Worm (Caenorhabditis elegans): ENCODE data around the gene fbxb-111.

The fbxb-111 gene

DNA sequence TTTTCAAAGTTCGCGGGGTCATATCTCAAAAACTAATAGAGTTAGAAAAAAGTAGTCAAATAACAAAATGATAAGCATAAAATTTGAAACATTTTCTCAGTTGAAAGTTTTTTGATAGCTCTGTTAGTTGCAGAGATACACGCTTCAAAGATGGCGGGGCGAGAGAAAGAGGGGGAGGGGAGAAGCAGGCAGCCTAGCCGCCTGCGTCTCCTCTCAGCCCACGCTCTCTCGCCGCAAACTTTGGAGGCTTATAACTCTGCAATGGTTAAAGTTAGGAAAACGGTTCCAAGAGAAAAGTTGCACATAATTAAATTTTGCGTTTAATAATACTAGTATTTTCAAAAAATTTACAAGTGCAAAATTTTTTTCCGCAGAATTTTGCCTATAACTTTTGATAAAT, 27.0 kb upstream of the fbxb-111 start:
- no peak for TF ChIP-seq elt-3 (tag; optimal IDR thresholded peaks at IDR 0.05)
- no peak for TF ChIP-seq egl-27 (tag; optimal IDR thresholded peaks at IDR 0.05)
- TF ChIP-seq nhr-77 (tag; optimal IDR thresholded peaks at IDR 0.05), result no peak
- TF ChIP-seq aly-2 (tag; optimal IDR thresholded peaks at IDR 0.05), result no peak
- no peak for TF ChIP-seq fkh-2 (tag; optimal IDR thresholded peaks at IDR 0.05)
- no peak for TF ChIP-seq fkh-10 (GFP tag; optimal IDR thresholded peaks at IDR 0.05)
- no peak for TF ChIP-seq zag-1 (tag; optimal IDR thresholded peaks at IDR 0.05)
- TF ChIP-seq fos-1 (tag; optimal IDR thresholded peaks at IDR 0.05), result no peak
- TF ChIP-seq elt-2 (tag; optimal IDR thresholded peaks at IDR 0.05), result no peak
- no peak for TF ChIP-seq sea-2 (GFP tag; optimal IDR thresholded peaks at IDR 0.05)
- no peak for TF ChIP-seq nhr-12 (tag; optimal IDR thresholded peaks at IDR 0.05)
- TF ChIP-seq R02D3.7 (tag; optimal IDR thresholded peaks at IDR 0.05), result no peak
- no peak for TF ChIP-seq ceh-82 (tag; optimal IDR thresholded peaks at IDR 0.05)

DNA sequence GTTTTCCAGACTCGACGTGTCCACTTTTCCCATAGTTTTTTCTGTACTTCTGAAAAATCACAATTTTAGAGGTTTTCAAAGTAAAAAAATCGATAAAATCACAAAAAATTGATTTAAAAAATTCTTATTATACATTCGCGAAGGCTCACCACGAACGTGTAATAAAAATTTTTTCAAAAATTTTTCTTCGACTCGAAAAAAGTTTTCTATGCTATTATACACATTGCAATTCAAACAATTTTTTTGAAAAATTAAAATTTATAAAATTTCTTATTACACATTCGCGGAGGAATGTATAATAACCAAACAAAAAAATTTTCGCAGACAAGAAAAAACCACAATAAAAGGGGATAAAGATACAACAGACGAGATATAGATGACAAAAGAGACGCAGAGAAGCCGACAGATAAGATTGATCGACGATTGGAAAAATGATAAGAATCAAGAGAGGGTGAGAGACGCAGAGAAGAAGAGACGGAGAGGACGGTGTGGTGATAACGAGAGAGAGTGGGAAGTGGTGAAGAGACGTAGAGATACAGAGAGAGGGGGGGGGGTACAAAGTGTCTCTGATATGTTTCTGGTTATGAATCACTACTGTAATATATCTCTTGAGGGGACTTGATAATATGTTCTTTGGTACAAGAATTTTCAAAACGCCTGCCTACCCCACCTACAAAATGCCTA, 25.9 kb upstream of the fbxb-111 start, which contains the start of gene nhr-119:
TSS of gene nhr-119 (minus strand) at position 51 of the 684 bp plus-strand sequence.
- TF ChIP-seq jun-1 (tag; optimal IDR thresholded peaks at IDR 0.05) (peak; percentile 81), elt-2 (tag; optimal IDR thresholded peaks at IDR 0.05) (peak; percentile 96), egl-5 (tag; optimal IDR thresholded peaks at IDR 0.05) (no peak), aly-2 (tag; optimal IDR thresholded peaks at IDR 0.05) (no peak), nfya-1 (tag; optimal IDR thresholded peaks at IDR 0.05; ENCODE audit: insufficient read depth) (peak; percentile 65), nhr-43 (tag; optimal IDR thresholded peaks at IDR 0.05; ENCODE audit: poor library complexity, severe bottlenecking) (peak; percentile 93), nhr-76 (tag; optimal IDR thresholded peaks at IDR 0.05) (no peak), nhr-23 (tag; optimal IDR thresholded peaks at IDR 0.05) (peak; percentile 92), zag-1 (tag; optimal IDR thresholded peaks at IDR 0.05) (no peak), ama-1 (optimal IDR thresholded peaks at IDR 0.05) (no peak), fos-1 (tag; optimal IDR thresholded peaks at IDR 0.05) (no peak), lin-39 (tag; optimal IDR thresholded peaks at IDR 0.05) (no peak), skn-1 (tag; optimal IDR thresholded peaks at IDR 0.05) (peak; percentile 20), lin-15B (tag; optimal IDR thresholded peaks at IDR 0.05) (peak; percentile 10), nhr-25 (tag; optimal IDR thresholded peaks at IDR 0.05) (peak; percentile 85), ceh-9 (tag; optimal IDR thresholded peaks at IDR 0.05) (no peak), elt-3 (tag; optimal IDR thresholded peaks at IDR 0.05) (peak in 2 of 3 experiments; percentile 74 to 92), ceh-82 (tag; optimal IDR thresholded peaks at IDR 0.05) (no peak), ZK546.5 (tag; optimal IDR thresholded peaks at IDR 0.05) (no peak), snpc-4 (tag; optimal IDR thresholded peaks at IDR 0.05) (no peak), ceh-28 (tag; optimal IDR thresholded peaks at IDR 0.05) (peak; percentile 90), daf-12 (tag; optimal IDR thresholded peaks at IDR 0.05) (no peak), fkh-10 (GFP tag; optimal IDR thresholded peaks at IDR 0.05) (no peak), mdl-1 (tag; optimal IDR thresholded peaks at IDR 0.05) (no peak), unc-39 (tag; optimal IDR thresholded peaks at IDR 0.05) (no peak), nhr-28 (tag; optimal IDR thresholded peaks at IDR 0.05) (no peak), fkh-2 (tag; optimal IDR thresholded peaks at IDR 0.05) (no peak), ztf-4 (tag; optimal IDR thresholded peaks at IDR 0.05) (no peak), nhr-67 (tag; optimal IDR thresholded peaks at IDR 0.05) (no peak), ztf-11 (tag; optimal IDR thresholded peaks at IDR 0.05) (no peak), nhr-11 (tag; optimal IDR thresholded peaks at IDR 0.05) (peak; percentile 19), eor-1 (tag; optimal IDR thresholded peaks at IDR 0.05) (no peak), mml-1 (tag; optimal IDR thresholded peaks at IDR 0.05) (no peak), R02D3.7 (tag; optimal IDR thresholded peaks at IDR 0.05) (peak; percentile 48), elt-1 (tag; optimal IDR thresholded peaks at IDR 0.05) (peak; percentile 74), hmg-11 (tag; optimal IDR thresholded peaks at IDR 0.05) (no peak), nhr-237 (tag; optimal IDR thresholded peaks at IDR 0.05) (no peak), pqm-1 (tag; optimal IDR thresholded peaks at IDR 0.05) (peak; percentile 92), pha-4 (tag; optimal IDR thresholded peaks at IDR 0.05) (peak; percentile 31), sea-2 (GFP tag; optimal IDR thresholded peaks at IDR 0.05) (no peak), unc-62 (GFP tag; optimal IDR thresholded peaks at IDR 0.05) (peak; percentile 11), egl-27 (tag; optimal IDR thresholded peaks at IDR 0.05) (no peak), ceh-16 (tag; optimal IDR thresholded peaks at IDR 0.05) (no peak), lsy-12 (tag; optimal IDR thresholded peaks at IDR 0.05) (no peak), nhr-77 (tag; optimal IDR thresholded peaks at IDR 0.05) (no peak), tbx-2 (tag; optimal IDR thresholded peaks at IDR 0.05) (no peak), nhr-12 (tag; optimal IDR thresholded peaks at IDR 0.05) (no peak)

Data from whole organism, L3 larva.